Worm (Caenorhabditis elegans) whole organism, L2 larva: ENCODE results near the gene cyp-25A6.
"Not testable (repeated sequence)": the region's sequence is repeated elsewhere in the genome, so short reads cannot be mapped to it uniquely, and the experiment has no call there.

Experiments used
- C34F6.9 ChIP-seq: fragments of 150-350 bp; optimal IDR thresholded peaks from 2 replicates; lab custom pipeline; 2014; ENCODE audit warnings: missing biosample characterization, missing genetic modification characterization
- F13H6.1 ChIP-seq: sonication (generic microtip); optimal IDR thresholded peaks from 2 replicates; lab custom pipeline; 2016; ENCODE audit warnings: missing genetic modification characterization, missing compliant biosample characterization
- R02D3.7 ChIP-seq: fragments of 150-350 bp; optimal IDR thresholded peaks from 2 replicates; lab custom pipeline; 2014; ENCODE audit warnings: missing biosample characterization, missing genetic modification characterization
- Y55F3AM.14 ChIP-seq: fragments of 200-800 bp; sonication (Bioruptor generic); optimal IDR thresholded peaks from 2 replicates; lab custom pipeline; 2018; ENCODE audit warnings: mild to moderate bottlenecking, missing genetic modification characterization, missing compliant biosample characterization
- ZK546.5 ChIP-seq: sonication (generic microtip); optimal IDR thresholded peaks from 2 replicates; lab custom pipeline; 2017; ENCODE audit warnings: missing biosample characterization, missing genetic modification characterization
- ama-1 ChIP-seq: fragments of 150-350 bp; optimal IDR thresholded peaks from 2 replicates; lab custom pipeline; 2018; ENCODE audit warnings: inconsistent platforms
- blmp-1 ChIP-seq: sonication (generic microtip); optimal IDR thresholded peaks from 2 replicates; lab custom pipeline; 2017; ENCODE audit warnings: missing genetic modification characterization, mild to moderate bottlenecking, missing compliant biosample characterization, antibody characterized with exemption, moderate library complexity; ENCODE audit not compliant: insufficient read depth
- ceh-82 ChIP-seq: fragments of 150-350 bp; optimal IDR thresholded peaks from 2 replicates; lab custom pipeline; 2014; ENCODE audit warnings: missing biosample characterization, missing genetic modification characterization
- dmd-4 ChIP-seq: sonication (generic microtip); optimal IDR thresholded peaks from 2 replicates; lab custom pipeline; 2017; ENCODE audit warnings: missing biosample characterization, missing genetic modification characterization
- egl-27 ChIP-seq: sonication (generic microtip); optimal IDR thresholded peaks from 3 replicates; lab custom pipeline; 2017; ENCODE audit warnings: missing biosample characterization, missing genetic modification reagents, missing genetic modification characterization
- elt-1 ChIP-seq: fragments of 150-350 bp; optimal IDR thresholded peaks from 2 replicates; lab custom pipeline; 2014; ENCODE audit warnings: missing biosample characterization, missing genetic modification characterization
- elt-3 ChIP-seq: sonication (generic microtip); optimal IDR thresholded peaks from 2 replicates; lab custom pipeline; 2017; ENCODE audit warnings: missing biosample characterization, missing genetic modification characterization
- fos-1 ChIP-seq: fragments of 150-350 bp; optimal IDR thresholded peaks from 2 replicates; lab custom pipeline; 2014; ENCODE audit warnings: missing biosample characterization, missing genetic modification characterization
- gmeb-1 ChIP-seq: fragments of 150-350 bp; optimal IDR thresholded peaks from 2 replicates; lab custom pipeline; 2014; ENCODE audit warnings: missing biosample characterization, missing genetic modification characterization
- lin-11 ChIP-seq: fragments of 150-350 bp; sonication (generic microtip); optimal IDR thresholded peaks from 2 replicates; lab custom pipeline; 2014; ENCODE audit warnings: missing biosample characterization, missing genetic modification characterization, inconsistent platforms, mixed read lengths
- lin-39 ChIP-seq: fragments of 150-350 bp; optimal IDR thresholded peaks from 2 replicates; lab custom pipeline; 2014; ENCODE audit warnings: missing biosample characterization, missing genetic modification reagents, missing genetic modification characterization
- lsy-2 ChIP-seq, 2 experiments: fragments of 150-350 bp in 1 of 2; sonication (generic microtip) in 1 of 2; optimal IDR thresholded peaks; 2 replicates each; lab custom pipeline; 2014 to 2017; ENCODE audit warnings: missing biosample characterization in 2 of 2, missing genetic modification characterization in 2 of 2
- mab-5 ChIP-seq: fragments of 150-350 bp; optimal IDR thresholded peaks from 2 replicates; lab custom pipeline; 2014; ENCODE audit warnings: missing biosample characterization, missing genetic modification characterization
- mbf-1 ChIP-seq: sonication (generic microtip); optimal IDR thresholded peaks from 2 replicates; lab custom pipeline; 2017; ENCODE audit warnings: missing biosample characterization, missing genetic modification characterization
- mdl-1 ChIP-seq, 2 experiments: fragments of 150-350 bp in 1 of 2; sonication (generic microtip) in 1 of 2; optimal IDR thresholded peaks; 2 replicates each; lab custom pipeline; 2017; ENCODE audit warnings: missing biosample characterization in 2 of 2, missing genetic modification characterization in 2 of 2
- nhr-10 ChIP-seq: sonication (generic microtip); optimal IDR thresholded peaks from 2 replicates; lab custom pipeline; 2017; ENCODE audit warnings: missing biosample characterization, missing genetic modification characterization
- nhr-12 ChIP-seq: fragments of 150-350 bp; optimal IDR thresholded peaks from 2 replicates; lab custom pipeline; 2014; ENCODE audit warnings: missing biosample characterization, missing genetic modification characterization
- nhr-21 ChIP-seq: fragments of 150-350 bp; optimal IDR thresholded peaks from 2 replicates; lab custom pipeline; 2014; ENCODE audit warnings: missing biosample characterization, missing genetic modification characterization
- nhr-23 ChIP-seq: fragments of 150-350 bp; optimal IDR thresholded peaks from 2 replicates; lab custom pipeline; 2014; ENCODE audit warnings: missing biosample characterization, missing genetic modification reagents, missing genetic modification characterization
- nhr-237 ChIP-seq: fragments of 150-350 bp; optimal IDR thresholded peaks from 2 replicates; lab custom pipeline; 2014; ENCODE audit warnings: missing biosample characterization, missing genetic modification characterization
- nhr-25 ChIP-seq: fragments of 150-350 bp; sonication (generic microtip); optimal IDR thresholded peaks from 3 replicates; lab custom pipeline; 2014; ENCODE audit warnings: missing biosample characterization, missing genetic modification characterization
- nhr-6 ChIP-seq: fragments of 150-350 bp; optimal IDR thresholded peaks from 2 replicates; lab custom pipeline; 2014; ENCODE audit warnings: missing biosample characterization, missing genetic modification characterization
- nhr-77 ChIP-seq: fragments of 150-350 bp; optimal IDR thresholded peaks from 2 replicates; lab custom pipeline; 2014; ENCODE audit warnings: missing biosample characterization, missing genetic modification characterization
- sem-4 ChIP-seq: fragments of 150-350 bp; optimal IDR thresholded peaks from 2 replicates; lab custom pipeline; 2014; ENCODE audit warnings: missing biosample characterization, missing genetic modification reagents, missing genetic modification characterization
- sma-3 ChIP-seq: sonication (generic microtip); optimal IDR thresholded peaks from 2 replicates; lab custom pipeline; 2016; ENCODE audit warnings: missing genetic modification reagents, missing genetic modification characterization, missing compliant biosample characterization
- sma-9 ChIP-seq, 2 experiments: fragments of 150-350 bp in 1 of 2; sonication (generic microtip) in 1 of 2; optimal IDR thresholded peaks; 2 replicates each; lab custom pipeline; 2014 to 2016; ENCODE audit warnings: missing genetic modification characterization in 2 of 2, mild to moderate bottlenecking in 1 of 2, missing biosample characterization in 1 of 2, missing compliant biosample characterization in 1 of 2, missing genetic modification reagents in 1 of 2, moderate library complexity in 1 of 2
- unc-39 ChIP-seq: fragments of 150-350 bp; optimal IDR thresholded peaks from 2 replicates; lab custom pipeline; 2014; ENCODE audit warnings: missing biosample characterization, missing genetic modification characterization
- unc-62 ChIP-seq: fragments of 150-350 bp; optimal IDR thresholded peaks from 2 replicates; lab custom pipeline; 2014; ENCODE audit warnings: missing biosample characterization, missing genetic modification reagents, missing genetic modification characterization
- zag-1 ChIP-seq: fragments of 150-350 bp; optimal IDR thresholded peaks from 2 replicates; lab custom pipeline; 2014; ENCODE audit warnings: missing biosample characterization, missing genetic modification characterization
- ztf-4 ChIP-seq: fragments of 150-350 bp; optimal IDR thresholded peaks from 2 replicates; lab custom pipeline; 2014; ENCODE audit warnings: missing biosample characterization, missing genetic modification characterization

cyp-25A6 gene

ce11 chrIV:4180032-4180431, 17.2 kb upstream of the cyp-25A6 start:
- peak in 1 of 2 experiments; percentile 31 for TF ChIP-seq lsy-2 (tag; optimal IDR thresholded peaks at IDR 0.05; lab: Kevin White, UChicago)

- TF ChIP-seq gmeb-1 (tag; lab: Kevin White, UChicago) = peak; percentile 48
- TF ChIP-seq sma-3 (GFP tag; lab: Kevin White, UChicago) = peak; percentile 21
- TF ChIP-seq sma-9 (GFP tag; optimal IDR thresholded peaks at IDR 0.05; lab: Kevin White, UChicago) = peak; percentile 30
- TF ChIP-seq sma-9 (tag; optimal IDR thresholded peaks at IDR 0.05; lab: Kevin White, UChicago) = not testable (repeated sequence)
- peak; percentile 8 for TF ChIP-seq F13H6.1
- peak; percentile 53 to 76 for TF ChIP-seq lsy-2 (tag; optimal IDR thresholded peaks at IDR 0.05; lab: Kevin White, UChicago)
Measured at ce11 chrIV:4184767-4185166, 12.5 kb upstream of the cyp-25A6 start.

ce11 chrIV:4186099-4186498, 11.2 kb upstream of the cyp-25A6 start, which contains the start of gene K08D10.11:
Gene K08D10.11, minus strand, starts transcription at chrIV:4186199.
- not testable (repeated sequence) for TF ChIP-seq sem-4 (tag; lab: Kevin White, UChicago); unc-39 (tag; lab: Kevin White, UChicago); mab-5

ce11 chrIV:4196729-4197128, 538 bp upstream of the cyp-25A6 start, which contains the start of gene K06B9.6:
Gene K06B9.6, minus strand, starts transcription at chrIV:4196829.
- not testable (repeated sequence) for TF ChIP-seq lin-11 (tag; lab: Kevin White, UChicago); ZK546.5 (tag; lab: Kevin White, UChicago); F13H6.1

ce11 chrIV:4204275-4204674, 7.0 kb downstream of the cyp-25A6 start, which contains the start of gene pax-2:
Gene pax-2, minus strand, starts transcription at chrIV:4204375.
- no peak for TF ChIP-seq lsy-2 (tag; optimal IDR thresholded peaks at IDR 0.05; lab: Kevin White, UChicago)

- TF ChIP-seq nhr-6 (tag; lab: Kevin White, UChicago) (no peak), nhr-21 (tag; lab: Kevin White, UChicago) (no peak), sma-3 (GFP tag; lab: Kevin White, UChicago) (no peak), egl-27 (tag; lab: Kevin White, UChicago) (no peak), elt-3 (tag; lab: Kevin White, UChicago) (no peak), ama-1 (lab: Kevin White, UChicago) (no peak), blmp-1 (tag; lab: Kevin White, UChicago) (no peak), lin-39 (tag; lab: Kevin White, UChicago) (no peak), fos-1 (tag; lab: Kevin White, UChicago) (no peak), mbf-1 (tag; lab: Kevin White, UChicago) (no peak), nhr-237 (tag; lab: Kevin White, UChicago) (no peak), ceh-82 (tag; lab: Kevin White, UChicago) (no peak), unc-62 (GFP tag; lab: Kevin White, UChicago) (no peak), F13H6.1 (no peak), nhr-77 (tag; lab: Kevin White, UChicago) (no peak), sma-9 (GFP tag; optimal IDR thresholded peaks at IDR 0.05; lab: Kevin White, UChicago) (no peak), sma-9 (tag; optimal IDR thresholded peaks at IDR 0.05; lab: Kevin White, UChicago) (no peak), ztf-4 (tag; lab: Kevin White, UChicago) (no peak), mab-5 (no peak), gmeb-1 (tag; lab: Kevin White, UChicago) (no peak), nhr-10 (no peak)
- TF ChIP-seq, all 48 proteins: peak for 0
Measured at ce11 chrIV:4207088-4207487, 9.8 kb downstream of the cyp-25A6 start, which contains the start of gene osgn-1. Gene osgn-1, plus strand, starts transcription at chrIV:4207388.

ce11 chrIV:4209084-4209483, 11.8 kb downstream of the cyp-25A6 start:
- no peak for TF ChIP-seq Y55F3AM.14 (GFP tag; lab: Kevin White, UChicago)
- no peak for TF ChIP-seq ceh-82 (tag; lab: Kevin White, UChicago)
- no peak for TF ChIP-seq sma-3 (GFP tag; lab: Kevin White, UChicago)

ce11 chrIV:4210868-4211267, 13.6 kb downstream of the cyp-25A6 start:
- TF ChIP-seq nhr-12 (tag; lab: Kevin White, UChicago) (no peak), R02D3.7 (tag; lab: Kevin White, UChicago) (no peak), elt-1 (no peak), mdl-1 (tag; optimal IDR thresholded peaks at IDR 0.05; lab: Kevin White, UChicago) (peak; percentile 56 to 67), nhr-25 (no peak), C34F6.9 (tag; lab: Kevin White, UChicago) (peak; percentile 40), nhr-23 (tag; lab: Kevin White, UChicago) (no peak), Y55F3AM.14 (GFP tag; lab: Kevin White, UChicago) (no peak), zag-1 (tag; lab: Kevin White, UChicago) (peak; percentile 29), lin-39 (tag; lab: Kevin White, UChicago) (no peak), mab-5 (no peak), sma-9 (GFP tag; optimal IDR thresholded peaks at IDR 0.05; lab: Kevin White, UChicago) (peak; percentile 36), sma-9 (tag; optimal IDR thresholded peaks at IDR 0.05; lab: Kevin White, UChicago) (no peak), dmd-4 (tag; lab: Kevin White, UChicago) (no peak)
